6 fruit fly cellular contexts compared by ENCODE assay signal in genomic region chr2L:5298978-5299627, dm6.
TF ChIP-seq lines count a peak whose summit lies in the region.

No protein-coding gene starts in this region.

- peak; percentile 43 for TF ChIP-seq CTCF in whole organism, embryonic (GFP tag; optimal IDR thresholded peaks at IDR 0.05; lab: Kevin White, UChicago)

TF ChIP-seq in whole organism, 6 proteins besides CTCF, POLR2A, EP300 and RAD21:
- TF ChIP-seq Dll (optimal IDR thresholded peaks at IDR 0.05; lab: Kevin White, UChicago) (no peak), CG8478 (optimal IDR thresholded peaks at IDR 0.05; lab: Kevin White, UChicago) (peak; percentile 32), EcR (GFP tag; optimal IDR thresholded peaks at IDR 0.05; lab: Kevin White, UChicago) (peak in 1 of 2 experiments; percentile 75)

TF ChIP-seq in whole organism, adult, 20 proteins besides CTCF, POLR2A, EP300 and RAD21 (continues in another document):
- peak; percentile 15 for TF ChIP-seq CG7045 (GFP tag; optimal IDR thresholded peaks at IDR 0.05; lab: Kevin White, UChicago)
- peak; percentile 86 for TF ChIP-seq tj (GFP tag; optimal IDR thresholded peaks at IDR 0.05; lab: Kevin White, UChicago)
- TF ChIP-seq CG14711 (tag; optimal IDR thresholded peaks at IDR 0.05; lab: Kevin White, UChicago) = peak; percentile 75
- peak; percentile 14 for TF ChIP-seq ovo (GFP tag; optimal IDR thresholded peaks at IDR 0.05; lab: Kevin White, UChicago)
- peak; percentile 10 for TF ChIP-seq CG5204 (GFP tag; optimal IDR thresholded peaks at IDR 0.05; lab: Kevin White, UChicago)
- TF ChIP-seq bab1 (GFP tag; optimal IDR thresholded peaks at IDR 0.05; lab: Kevin White, UChicago) = peak; percentile 80
- no peak for TF ChIP-seq cnc (optimal IDR thresholded peaks at IDR 0.05; lab: Kevin White, UChicago)
- TF ChIP-seq CG11617 (GFP tag; optimal IDR thresholded peaks at IDR 0.05; lab: Kevin White, UChicago) = peak; percentile 69
- peak; percentile 54 for TF ChIP-seq Crg-1 (GFP tag; optimal IDR thresholded peaks at IDR 0.05; lab: Kevin White, UChicago)
- peak; percentile 37 for TF ChIP-seq CG1620 (GFP tag; optimal IDR thresholded peaks at IDR 0.05; lab: Kevin White, UChicago)
- peak; percentile 3 for TF ChIP-seq Mnt (GFP tag; optimal IDR thresholded peaks at IDR 0.05; lab: Kevin White, UChicago)
- TF ChIP-seq Hr96 (GFP tag; optimal IDR thresholded peaks at IDR 0.05; lab: Kevin White, UChicago) = no peak
- no peak for TF ChIP-seq toe (GFP tag; optimal IDR thresholded peaks at IDR 0.05; lab: Kevin White, UChicago)
- peak; percentile 74 for TF ChIP-seq CG33017 (tag; optimal IDR thresholded peaks at IDR 0.05; lab: Kevin White, UChicago)
- TF ChIP-seq CG12768 (GFP tag; optimal IDR thresholded peaks at IDR 0.05; lab: Kevin White, UChicago) = peak; percentile 7
- peak; percentile 81 for TF ChIP-seq CG7101 (tag; optimal IDR thresholded peaks at IDR 0.05; lab: Kevin White, UChicago)
- TF ChIP-seq Clk (GFP tag; optimal IDR thresholded peaks at IDR 0.05; lab: Kevin White, UChicago) = no peak
- TF ChIP-seq cic (GFP tag; optimal IDR thresholded peaks at IDR 0.05; lab: Kevin White, UChicago) = no peak

TF ChIP-seq in whole organism, embryonic, 481 proteins besides CTCF, POLR2A, EP300 and RAD21 (continues in another document):
- TF ChIP-seq CG11560 (tag; IDR thresholded peaks at IDR 0.05; lab: Robert Waterston, UW) = no peak
- TF ChIP-seq CG6765 (GFP tag; optimal IDR thresholded peaks at IDR 0.05; lab: Kevin White, UChicago) = no peak
- TF ChIP-seq sr (GFP tag; IDR thresholded peaks at IDR 0.05; lab: Robert Waterston, UW) = peak; percentile 38; the same call in 1 of the 3 replicates
- TF ChIP-seq bowl (GFP tag; IDR thresholded peaks at IDR 0.05; lab: Robert Waterston, UW) = 0 out of 2 replicates have a peak, but pooled peaks have one; percentile 17
- TF ChIP-seq sug (tag; optimal IDR thresholded peaks at IDR 0.05; lab: Kevin White, UChicago) = peak; percentile 83
- TF ChIP-seq hbn (GFP tag; IDR thresholded peaks at IDR 0.05; lab: Robert Waterston, UW; ENCODE audit: partially characterized antibody) = no peak
- peak; percentile 72 for TF ChIP-seq CG17328 (GFP tag; IDR thresholded peaks at IDR 0.05; lab: Robert Waterston, UW)
- TF ChIP-seq ranshi (GFP tag; IDR thresholded peaks at IDR 0.05; lab: Robert Waterston, UW) = peak; percentile 59
- peak; percentile 65 for TF ChIP-seq CG16863 (GFP tag; optimal IDR thresholded peaks at IDR 0.05; lab: Kevin White, UChicago)
- TF ChIP-seq CoRest (tag; optimal IDR thresholded peaks at IDR 0.05; lab: Kevin White, UChicago) = peak; percentile 88
- TF ChIP-seq Atf-2 (GFP tag; optimal IDR thresholded peaks at IDR 0.05; lab: Kevin White, UChicago) = peak; percentile 40
- peak; percentile 15 for TF ChIP-seq Myb (GFP tag; optimal IDR thresholded peaks at IDR 0.05; lab: Kevin White, UChicago)
- TF ChIP-seq CG15011 (GFP tag; optimal IDR thresholded peaks at IDR 0.05; lab: Kevin White, UChicago) = peak; percentile 64
- peak; percentile 75 for TF ChIP-seq sens-2 (GFP tag; IDR thresholded peaks at IDR 0.05; lab: Robert Waterston, UW)
- peak; percentile 28 for TF ChIP-seq CG18764 (GFP tag; optimal IDR thresholded peaks at IDR 0.05; lab: Kevin White, UChicago)
- peak; percentile 46 for TF ChIP-seq CG1832 (GFP tag; optimal IDR thresholded peaks at IDR 0.05; lab: Kevin White, UChicago)
- TF ChIP-seq z (GFP tag; IDR thresholded peaks at IDR 0.05; lab: Robert Waterston, UW) = no peak

TF ChIP-seq in whole organism, prepupa, 60 proteins besides CTCF, POLR2A, EP300 and RAD21 (continues in another document):
- peak; percentile 40 for TF ChIP-seq CG10631 (GFP tag; optimal IDR thresholded peaks at IDR 0.05; lab: Kevin White, UChicago)
- peak; percentile 22 for TF ChIP-seq CG11762 (GFP tag; optimal IDR thresholded peaks at IDR 0.05; lab: Kevin White, UChicago; ENCODE audit: insufficient read depth)
- TF ChIP-seq CG15336 (GFP tag; IDR thresholded peaks at IDR 0.05; lab: Robert Waterston, UW) = peak; percentile 75
- peak; percentile 70 for TF ChIP-seq CG3919 (GFP tag; optimal IDR thresholded peaks at IDR 0.05; lab: Kevin White, UChicago)
- TF ChIP-seq Smox (GFP tag; optimal IDR thresholded peaks at IDR 0.05; lab: Kevin White, UChicago) = peak; percentile 80
- TF ChIP-seq CG16779 (tag; optimal IDR thresholded peaks at IDR 0.05; lab: Kevin White, UChicago) = peak; percentile 28
- TF ChIP-seq Met (GFP tag; optimal IDR thresholded peaks at IDR 0.05; lab: Kevin White, UChicago) = peak; percentile 86
- peak; percentile 70 for TF ChIP-seq achi (GFP tag; optimal IDR thresholded peaks at IDR 0.05; lab: Kevin White, UChicago)
- peak; percentile 74 for TF ChIP-seq CG8632 (GFP tag; optimal IDR thresholded peaks at IDR 0.05; lab: Kevin White, UChicago)
- peak; percentile 70 for TF ChIP-seq lz (GFP tag; optimal IDR thresholded peaks at IDR 0.05; lab: Kevin White, UChicago)
- no peak for TF ChIP-seq ss (GFP tag; optimal IDR thresholded peaks at IDR 0.05; lab: Kevin White, UChicago)
- TF ChIP-seq CG6808 (GFP tag; optimal IDR thresholded peaks at IDR 0.05; lab: Kevin White, UChicago) = no peak
- TF ChIP-seq dsx (GFP tag; optimal IDR thresholded peaks at IDR 0.05; lab: Kevin White, UChicago; ENCODE audit: poor library complexity, severe bottlenecking) = peak; percentile 41
- peak; percentile 91 for TF ChIP-seq Eip78C (GFP tag; lab: Kevin White, UChicago)
- TF ChIP-seq cyc (GFP tag; optimal IDR thresholded peaks at IDR 0.05; lab: Kevin White, UChicago) = peak; percentile 58
- peak; percentile 77 for TF ChIP-seq Sox14 (GFP tag; optimal IDR thresholded peaks at IDR 0.05; lab: Kevin White, UChicago)
- TF ChIP-seq acj6 (GFP tag; optimal IDR thresholded peaks at IDR 0.05; lab: Kevin White, UChicago) = peak; percentile 67
- TF ChIP-seq Hr4 (GFP tag; optimal IDR thresholded peaks at IDR 0.05; lab: Kevin White, UChicago) = peak; percentile 59

TF ChIP-seq in whole organism, pupa, 21 proteins besides CTCF, POLR2A, EP300 and RAD21:
- peak; percentile 45 for TF ChIP-seq CG14655 (GFP tag; optimal IDR thresholded peaks at IDR 0.05; lab: Kevin White, UChicago)
- TF ChIP-seq rn (GFP tag; IDR thresholded peaks at IDR 0.05; lab: Robert Waterston, UW) = no peak
- TF ChIP-seq Ets98B (GFP tag; IDR thresholded peaks at IDR 0.05; lab: Robert Waterston, UW) = no peak
- TF ChIP-seq CG32121 (GFP tag; IDR thresholded peaks at IDR 0.05; lab: Robert Waterston, UW) = peak; percentile 73
- no peak for TF ChIP-seq EcR (GFP tag; optimal IDR thresholded peaks at IDR 0.05; lab: Kevin White, UChicago)
- no peak for TF ChIP-seq gl (tag; optimal IDR thresholded peaks at IDR 0.05; lab: Kevin White, UChicago)
- TF ChIP-seq CG17806 (tag; optimal IDR thresholded peaks at IDR 0.05; lab: Kevin White, UChicago) = peak; percentile 27
- TF ChIP-seq CG34367 (tag; optimal IDR thresholded peaks at IDR 0.05; lab: Kevin White, UChicago) = no peak
- TF ChIP-seq CG12605 (GFP tag; IDR thresholded peaks at IDR 0.05; lab: Robert Waterston, UW) = no peak
- TF ChIP-seq CG8159 (tag; optimal IDR thresholded peaks at IDR 0.05; lab: Kevin White, UChicago) = peak; percentile 40
- 0 out of 3 replicates have a peak, but pooled peaks have one; percentile 27 for TF ChIP-seq fd96Ca (GFP tag; IDR thresholded peaks at IDR 0.05; lab: Robert Waterston, UW)
- peak; percentile 54 for TF ChIP-seq CG8301 (tag; optimal IDR thresholded peaks at IDR 0.05; lab: Kevin White, UChicago)
- peak; percentile 6 for TF ChIP-seq Pif1B (GFP tag; optimal IDR thresholded peaks at IDR 0.05; lab: Kevin White, UChicago)
- TF ChIP-seq CG13204 (GFP tag; optimal IDR thresholded peaks at IDR 0.05; lab: Kevin White, UChicago) = no peak
- peak; percentile 42 for TF ChIP-seq CG9948 (tag; optimal IDR thresholded peaks at IDR 0.05; lab: Kevin White, UChicago)
- peak; percentile 73 for TF ChIP-seq Pif1A (GFP tag; optimal IDR thresholded peaks at IDR 0.05; lab: Kevin White, UChicago)
- TF ChIP-seq CG10348 (GFP tag; IDR thresholded peaks at IDR 0.05; lab: Robert Waterston, UW) = no peak
- TF ChIP-seq Snoo (tag; optimal IDR thresholded peaks at IDR 0.05; lab: Kevin White, UChicago) = peak; percentile 78
- TF ChIP-seq CG4496 (GFP tag; IDR thresholded peaks at IDR 0.05; lab: Robert Waterston, UW) = peak; percentile 60; the same call in 2 of the 3 replicates
- no peak for TF ChIP-seq D1 (tag; optimal IDR thresholded peaks at IDR 0.05; lab: Kevin White, UChicago)
- peak; percentile 53 for TF ChIP-seq CG15710 (tag; optimal IDR thresholded peaks at IDR 0.05; lab: Kevin White, UChicago)

TF ChIP-seq in whole organism, wandering third instar larva, 38 proteins besides CTCF, POLR2A, EP300 and RAD21 (continues in another document):
- TF ChIP-seq br (GFP tag; optimal IDR thresholded peaks at IDR 0.05; lab: Kevin White, UChicago) (peak; percentile 89), Dfd (GFP tag; optimal IDR thresholded peaks at IDR 0.05; lab: Kevin White, UChicago) (no peak), fru (GFP tag; optimal IDR thresholded peaks at IDR 0.05; lab: Kevin White, UChicago) (peak; percentile 85), CG9705 (GFP tag; optimal IDR thresholded peaks at IDR 0.05; lab: Kevin White, UChicago) (peak; percentile 24), Abd-B (GFP tag; optimal IDR thresholded peaks at IDR 0.05; lab: Kevin White, UChicago) (no peak), Hnf4 (GFP tag; optimal IDR thresholded peaks at IDR 0.05; lab: Kevin White, UChicago) (peak; percentile 80), jim (GFP tag; optimal IDR thresholded peaks at IDR 0.05; lab: Kevin White, UChicago) (no peak), psq (GFP tag; optimal IDR thresholded peaks at IDR 0.05; lab: Kevin White, UChicago) (peak; percentile 80), pan (optimal IDR thresholded peaks at IDR 0.05; lab: Kevin White, UChicago) (no peak), dl (GFP tag; optimal IDR thresholded peaks at IDR 0.05; lab: Kevin White, UChicago; ENCODE audit: insufficient read depth in 1 of 2, partially characterized antibody in 2 of 2) (no peak), Myc (optimal IDR thresholded peaks at IDR 0.05; lab: Kevin White, UChicago) (no peak), woc (GFP tag; optimal IDR thresholded peaks at IDR 0.05; lab: Kevin White, UChicago) (peak; percentile 18), Rel (GFP tag; optimal IDR thresholded peaks at IDR 0.05; lab: Kevin White, UChicago) (no peak), Rel (tag; optimal IDR thresholded peaks at IDR 0.05; lab: Kevin White, UChicago) (peak; percentile 89), Vsx2 (GFP tag; optimal IDR thresholded peaks at IDR 0.05; lab: Kevin White, UChicago; ENCODE audit: partially characterized antibody) (no peak), Sp1 (GFP tag; optimal IDR thresholded peaks at IDR 0.05; lab: Kevin White, UChicago) (peak; percentile 91), dmrt93B (GFP tag; optimal IDR thresholded peaks at IDR 0.05; lab: Kevin White, UChicago) (peak; percentile 49), sage (GFP tag; optimal IDR thresholded peaks at IDR 0.05; lab: Kevin White, UChicago) (no peak), h (GFP tag; optimal IDR thresholded peaks at IDR 0.05; lab: Kevin White, UChicago) (peak; percentile 84), CrebA (GFP tag; optimal IDR thresholded peaks at IDR 0.05; lab: Kevin White, UChicago; ENCODE audit: borderline replicate concordance) (peak; percentile 28), foxo (GFP tag; optimal IDR thresholded peaks at IDR 0.05; lab: Kevin White, UChicago) (peak in 1 of 2 experiments; percentile 82), brk (GFP tag; optimal IDR thresholded peaks at IDR 0.05; lab: Kevin White, UChicago) (peak; percentile 35)
